Fruit fly (Drosophila melanogaster) whole organism, embryonic: ENCODE data around the gene CG31886.
A peak's percentile ranks its signal among the peaks of the same experiment; 100 is the strongest.

ENCODE experiments used
- Ada2b ChIP-seq: fragments of 200-800 bp; sonication (Bioruptor generic); IDR thresholded peaks from 2 replicates; pipeline ENCODE4 v1.3.6; 2022; ENCODE audit warnings: missing biosample characterization, missing genetic modification characterization
- BtbVII ChIP-seq: fragments of 200-800 bp; sonication (Bioruptor generic); optimal IDR thresholded peaks from 3 replicates; lab custom pipeline; 2017; ENCODE audit warnings: missing biosample characterization, mild to moderate bottlenecking, missing genetic modification characterization
- CG1024 ChIP-seq: fragments of 200-800 bp; sonication (Bioruptor generic); IDR thresholded peaks from 2 replicates; pipeline ENCODE4 v1.3.6; 2022; ENCODE audit warnings: missing biosample characterization, missing genetic modification characterization
- CG10543 ChIP-seq: fragments of 200-800 bp; sonication (Bioruptor generic); optimal IDR thresholded peaks from 3 replicates; lab custom pipeline; 2017; ENCODE audit warnings: missing biosample characterization, mild to moderate bottlenecking, missing genetic modification characterization, moderate library complexity
- CG10654 ChIP-seq: fragments of 200-800 bp; sonication (Bioruptor generic); optimal IDR thresholded peaks from 2 replicates; lab custom pipeline; 2016; ENCODE audit warnings: missing biosample characterization, missing genetic modification characterization
- CG10979 ChIP-seq: fragments of 200-800 bp; sonication (Bioruptor generic); optimal IDR thresholded peaks from 2 replicates; lab custom pipeline; 2018; ENCODE audit warnings: missing biosample characterization, mild to moderate bottlenecking, missing genetic modification characterization, moderate library complexity
- CG11085 ChIP-seq: fragments of 200-800 bp; sonication (Bioruptor generic); IDR thresholded peaks from 2 replicates; pipeline ENCODE4 v1.3.6; 2022; ENCODE audit warnings: missing biosample characterization, missing genetic modification characterization
- CG1233 ChIP-seq: fragments of 200-800 bp; sonication (Bioruptor generic); optimal IDR thresholded peaks from 4 replicates; lab custom pipeline; 2018; ENCODE audit warnings: missing biosample characterization, mild to moderate bottlenecking, missing genetic modification characterization
- CG12391 ChIP-seq: fragments of 200-800 bp; sonication (Bioruptor generic); optimal IDR thresholded peaks from 3 replicates; lab custom pipeline; 2018; ENCODE audit warnings: missing biosample characterization, mild to moderate bottlenecking, missing genetic modification characterization, moderate library complexity
- CG15696 ChIP-seq: fragments of 200-800 bp; sonication (Bioruptor generic); optimal IDR thresholded peaks from 2 replicates; lab custom pipeline; 2019; ENCODE audit warnings: missing biosample characterization, mild to moderate bottlenecking, missing genetic modification characterization, moderate library complexity
- CG16863 ChIP-seq: fragments of 200-800 bp; sonication (Bioruptor generic); optimal IDR thresholded peaks from 3 replicates; lab custom pipeline; 2016; ENCODE audit warnings: missing biosample characterization, missing genetic modification characterization
- CG31224 ChIP-seq: fragments of 200-800 bp; sonication (Bioruptor generic); IDR thresholded peaks from 2 replicates; pipeline ENCODE4 v1.3.6; 2022; ENCODE audit warnings: missing biosample characterization, missing genetic modification characterization
- CG32772 ChIP-seq: fragments of 200-800 bp; sonication (Bioruptor generic); IDR thresholded peaks from 2 replicates; pipeline ENCODE4 v1.3.6; 2022; ENCODE audit warnings: missing biosample characterization, missing genetic modification characterization
- CG34376 ChIP-seq: fragments of 200-800 bp; sonication (Bioruptor generic); optimal IDR thresholded peaks from 2 replicates; lab custom pipeline; 2018; ENCODE audit warnings: missing biosample characterization, mild to moderate bottlenecking, missing genetic modification characterization
- CG4328 ChIP-seq: fragments of 200-800 bp; sonication (Bioruptor generic); optimal IDR thresholded peaks from 3 replicates; lab custom pipeline; 2017; ENCODE audit warnings: missing biosample characterization, missing genetic modification reagents, missing genetic modification characterization
- CG6765 ChIP-seq: fragments of 200-800 bp; sonication (Bioruptor generic); optimal IDR thresholded peaks from 3 replicates; lab custom pipeline; 2017; ENCODE audit warnings: missing biosample characterization, mild to moderate bottlenecking, missing genetic modification characterization
- CG7357 ChIP-seq: fragments of 200-800 bp; sonication (Bioruptor generic); IDR thresholded peaks from 3 replicates; pipeline ENCODE4 v1.3.6; 2022; ENCODE audit warnings: missing biosample characterization, missing genetic modification characterization
- CG7987 ChIP-seq: fragments of 200-800 bp; sonication (Bioruptor generic); optimal IDR thresholded peaks from 2 replicates; lab custom pipeline; 2018; ENCODE audit warnings: missing biosample characterization, mild to moderate bottlenecking, missing genetic modification characterization, moderate library complexity
- CG8765 ChIP-seq: fragments of 200-800 bp; sonication (Bioruptor generic); IDR thresholded peaks from 2 replicates; pipeline ENCODE4 v1.3.6; 2022; ENCODE audit warnings: missing biosample characterization, missing genetic modification characterization
- CG9797 ChIP-seq: fragments of 200-800 bp; sonication (Bioruptor generic); optimal IDR thresholded peaks from 3 replicates; lab custom pipeline; 2018; ENCODE audit warnings: missing biosample characterization, mild to moderate bottlenecking, missing genetic modification characterization
- Chrac-16 ChIP-seq: fragments of 200-800 bp; sonication (Bioruptor generic); optimal IDR thresholded peaks from 3 replicates; lab custom pipeline; 2016; ENCODE audit warnings: missing biosample characterization, missing genetic modification characterization
- Dek ChIP-seq: fragments of 200-800 bp; sonication (Bioruptor generic); optimal IDR thresholded peaks from 3 replicates; lab custom pipeline; 2019; ENCODE audit warnings: missing biosample characterization, mild to moderate bottlenecking, missing genetic modification characterization, moderate library complexity
- Dip2 ChIP-seq: fragments of 200-800 bp; sonication (Bioruptor generic); IDR thresholded peaks from 2 replicates; pipeline ENCODE4 v1.3.6; 2022; ENCODE audit warnings: missing biosample characterization, missing genetic modification characterization
- H15 ChIP-seq: fragments of 200-800 bp; sonication (Bioruptor generic); IDR thresholded peaks from 3 replicates; pipeline ENCODE4 v1.3.6; 2022; ENCODE audit warnings: missing biosample characterization, missing genetic modification characterization
- HLH3B ChIP-seq: fragments of 200-800 bp; sonication (Bioruptor generic); IDR thresholded peaks from 2 replicates; pipeline ENCODE4 v1.3.6; 2022; ENCODE audit warnings: missing biosample characterization, missing genetic modification characterization
- Lpt ChIP-seq: fragments of >200 bp; optimal IDR thresholded peaks from 2 replicates; lab custom pipeline; 2018; ENCODE audit warnings: missing biosample characterization, missing genetic modification characterization
- Scr ChIP-seq: fragments of 200-800 bp; sonication (Bioruptor generic); IDR thresholded peaks from 2 replicates; pipeline ENCODE4 v1.3.6; 2022; ENCODE audit warnings: missing biosample characterization, missing genetic modification characterization; ENCODE audit not compliant: partially characterized antibody
- Xrp1 ChIP-seq: fragments of 200-800 bp; sonication (Bioruptor generic); IDR thresholded peaks from 2 replicates; pipeline ENCODE4 v1.3.6; 2022; ENCODE audit warnings: missing biosample characterization, missing genetic modification characterization
- ase ChIP-seq: fragments of 200-800 bp; sonication (Bioruptor generic); IDR thresholded peaks from 3 replicates; pipeline ENCODE4 v1.3.6; 2022; ENCODE audit warnings: missing biosample characterization, missing genetic modification characterization
- bab2 ChIP-seq: fragments of 200-800 bp; sonication (Bioruptor generic); optimal IDR thresholded peaks from 2 replicates; lab custom pipeline; 2016; ENCODE audit warnings: missing biosample characterization, missing genetic modification characterization
- btn ChIP-seq: fragments of 200-800 bp; sonication (Bioruptor generic); optimal IDR thresholded peaks from 2 replicates; lab custom pipeline; 2016; ENCODE audit warnings: missing biosample characterization, missing genetic modification characterization
- danr ChIP-seq: fragments of 200-800 bp; sonication (Bioruptor generic); IDR thresholded peaks from 2 replicates; pipeline ENCODE4 v1.3.6; 2022; ENCODE audit warnings: missing biosample characterization, missing genetic modification characterization
- dpn ChIP-seq, 2 experiments: fragments of 200-800 bp; sonication (Bioruptor generic); optimal IDR thresholded peaks; 3 replicates each; lab custom pipeline; 2016; ENCODE audit warnings: missing biosample characterization in 2 of 2, missing genetic modification characterization in 2 of 2
- dysf ChIP-seq: fragments of 200-800 bp; sonication (Bioruptor generic); IDR thresholded peaks from 3 replicates; pipeline ENCODE4 v1.3.6; 2022; ENCODE audit warnings: missing biosample characterization, missing genetic modification characterization
- ewg ChIP-seq: fragments of 200-800 bp; sonication (Bioruptor generic); optimal IDR thresholded peaks from 3 replicates; lab custom pipeline; 2017; ENCODE audit warnings: mild to moderate bottlenecking, missing biosample characterization, missing genetic modification reagents, missing genetic modification characterization
- exex ChIP-seq: fragments of 200-800 bp; sonication (Bioruptor generic); optimal IDR thresholded peaks from 4 replicates; lab custom pipeline; 2018; ENCODE audit warnings: missing biosample characterization, mild to moderate bottlenecking, missing genetic modification characterization, moderate library complexity
- fru ChIP-seq: fragments of >200 bp; optimal IDR thresholded peaks from 2 replicates; lab custom pipeline; 2017
- ftz-f1 ChIP-seq: fragments of 200-800 bp; sonication (Bioruptor generic); optimal IDR thresholded peaks from 2 replicates; lab custom pipeline; 2016; ENCODE audit warnings: missing biosample characterization, missing genetic modification characterization
- grn ChIP-seq: fragments of 200-800 bp; sonication (Bioruptor generic); optimal IDR thresholded peaks from 3 replicates; lab custom pipeline; 2017; ENCODE audit warnings: missing biosample characterization, missing genetic modification characterization
- gt ChIP-seq: fragments of 200-800 bp; sonication (Bioruptor generic); IDR thresholded peaks from 2 replicates; pipeline ENCODE4 v1.3.6; 2022; ENCODE audit warnings: missing biosample characterization, missing genetic modification characterization
- insv ChIP-seq, 2 experiments: fragments of 200-800 bp; sonication (Bioruptor generic); optimal IDR thresholded peaks; 3 replicates each; lab custom pipeline; 2016 to 2018; ENCODE audit warnings: missing biosample characterization in 2 of 2, missing genetic modification characterization in 2 of 2
- inv ChIP-seq: fragments of 200-800 bp; sonication (Bioruptor generic); IDR thresholded peaks from 2 replicates; pipeline ENCODE4 v1.3.6; 2022; ENCODE audit warnings: missing biosample characterization, missing genetic modification characterization; ENCODE audit not compliant: partially characterized antibody
- jumu ChIP-seq: fragments of 200-800 bp; sonication (Bioruptor generic); optimal IDR thresholded peaks from 3 replicates; lab custom pipeline; 2016; ENCODE audit warnings: missing biosample characterization, missing genetic modification characterization
- mirr ChIP-seq: fragments of 200-800 bp; sonication (Bioruptor generic); optimal IDR thresholded peaks from 3 replicates; lab custom pipeline; 2018; ENCODE audit warnings: missing biosample characterization, mild to moderate bottlenecking, missing genetic modification characterization
- nau ChIP-seq: fragments of 200-800 bp; sonication (Bioruptor generic); optimal IDR thresholded peaks from 3 replicates; lab custom pipeline; 2017; ENCODE audit warnings: missing biosample characterization, mild to moderate bottlenecking, missing genetic modification characterization, missing genetic modification reagents
- pros ChIP-seq: fragments of 200-800 bp; sonication (Bioruptor generic); optimal IDR thresholded peaks from 3 replicates; lab custom pipeline; 2019; ENCODE audit warnings: missing biosample characterization, mild to moderate bottlenecking, missing genetic modification characterization, moderate library complexity
- sd ChIP-seq: fragments of 200-800 bp; sonication (Bioruptor generic); optimal IDR thresholded peaks from 3 replicates; lab custom pipeline; 2018; ENCODE audit warnings: missing biosample characterization, mild to moderate bottlenecking, missing genetic modification characterization, moderate library complexity
- sug ChIP-seq: fragments of 200-800 bp; optimal IDR thresholded peaks from 2 replicates; lab custom pipeline; 2019; ENCODE audit warnings: missing biosample characterization, mild to moderate bottlenecking, missing genetic modification characterization, moderate library complexity
- toy ChIP-seq: fragments of 200-800 bp; sonication (Bioruptor generic); IDR thresholded peaks from 2 replicates; pipeline ENCODE4 v1.3.6; 2022; ENCODE audit warnings: missing biosample characterization, missing genetic modification characterization
- yki ChIP-seq: fragments of >200 bp; optimal IDR thresholded peaks from 3 replicates; lab custom pipeline; 2018

Gene CG31886

DNA sequence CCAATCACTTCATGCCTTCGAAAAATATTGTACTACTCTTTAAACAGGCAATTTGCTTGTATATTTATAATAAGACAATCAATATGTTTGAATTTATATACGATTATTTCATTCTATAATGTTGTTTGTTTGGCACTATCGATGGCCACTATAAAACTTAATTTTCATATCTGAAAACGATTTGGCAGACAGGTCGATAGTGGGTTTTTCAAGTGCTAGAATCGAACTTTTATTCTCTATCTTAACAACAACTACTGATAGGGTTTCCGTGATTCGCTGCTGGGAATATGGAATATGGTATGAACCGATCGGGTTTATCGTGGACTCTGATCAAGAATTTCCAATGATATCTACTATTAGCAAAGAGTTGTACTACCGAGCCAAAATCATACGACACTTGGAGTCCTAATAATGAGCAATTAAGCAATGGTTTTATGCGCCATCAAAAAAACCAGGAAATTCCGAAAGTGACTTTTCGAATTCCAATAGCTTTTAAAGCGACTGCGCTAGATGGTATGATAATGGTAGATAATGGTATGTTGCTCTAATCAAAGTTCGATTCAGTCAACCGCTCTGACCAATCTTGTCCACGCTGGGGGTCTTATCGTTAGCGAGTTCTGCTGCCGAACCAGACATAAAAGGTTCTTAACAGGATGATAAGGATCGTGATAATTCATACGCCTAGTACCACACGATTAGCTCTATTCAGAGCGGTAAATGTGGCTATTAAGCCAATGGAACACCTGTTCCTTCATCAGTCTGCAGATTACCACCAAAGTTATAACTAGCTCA is 35.0 kb upstream of the CG31886 start, which contains the start of gene CG17906:
Gene CG17906, plus strand, starts transcription at position 742 of the 792 bp plus-strand sequence.
- no peak for TF ChIP-seq Ada2b (GFP tag; lab: Robert Waterston, UW)
- peak; percentile 56 for TF ChIP-seq CG34376 (GFP tag; lab: Kevin White, UChicago)
- no peak for TF ChIP-seq Lpt
- TF ChIP-seq grn: peak; percentile 89
- peak; percentile 92 for TF ChIP-seq exex
- TF ChIP-seq CG7357 (GFP tag; lab: Robert Waterston, UW): no peak
- no peak for TF ChIP-seq dysf
- TF ChIP-seq sd (tag; lab: Kevin White, UChicago): peak; percentile 67
- no peak for TF ChIP-seq CG32772
- no peak for TF ChIP-seq H15 (GFP tag; lab: Robert Waterston, UW)
- TF ChIP-seq sug (tag; lab: Kevin White, UChicago): peak; percentile 98
- peak; percentile 24 for TF ChIP-seq mirr
- TF ChIP-seq CG6765 (GFP tag; lab: Kevin White, UChicago): no peak
- TF ChIP-seq fru (lab: Kevin White, UChicago): no peak

DNA sequence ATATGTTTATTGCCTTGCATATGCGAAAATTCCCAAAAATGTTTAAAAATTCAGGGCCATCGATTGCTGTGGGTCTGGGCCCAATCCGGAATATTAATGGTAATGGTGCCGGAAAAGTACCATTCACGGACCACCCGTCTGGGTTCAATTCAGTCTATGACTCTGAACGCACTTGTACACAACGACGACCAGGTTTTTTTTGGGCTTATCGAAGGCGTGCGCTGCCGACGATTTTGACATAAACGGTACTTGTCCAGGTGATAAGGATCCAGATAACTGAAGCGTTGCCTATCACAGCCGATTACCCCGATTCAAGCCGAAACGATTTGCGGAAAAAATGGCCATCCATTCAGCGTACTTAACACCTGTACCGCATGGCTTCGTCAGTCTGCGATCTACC is 32.7 kb upstream of the CG31886 start, which contains the start of gene CG9555:
Gene CG9555, plus strand, starts transcription at position 153 of the 400 bp plus-strand sequence.
- TF ChIP-seq BtbVII (GFP tag; lab: Kevin White, UChicago) (no peak), Scr (no peak), inv (no peak), Dip2 (GFP tag; lab: Robert Waterston, UW) (no peak), gt (no peak), CG10979 (no peak), CG7357 (GFP tag; lab: Robert Waterston, UW) (no peak), yki (lab: Kevin White, UChicago) (no peak), sug (tag; lab: Kevin White, UChicago) (peak; percentile 95), ftz-f1 (GFP tag; lab: Kevin White, UChicago) (no peak), danr (no peak), CG12391 (tag; lab: Kevin White, UChicago) (no peak), dpn (GFP tag; optimal IDR thresholded peaks at IDR 0.05; lab: Kevin White, UChicago) (no peak), nau (GFP tag; lab: Kevin White, UChicago) (no peak), Xrp1 (GFP tag; lab: Robert Waterston, UW) (no peak), CG4328 (GFP tag; lab: Kevin White, UChicago) (no peak), toy (GFP tag; lab: Robert Waterston, UW) (no peak), CG10654 (no peak), CG8765 (GFP tag; lab: Robert Waterston, UW) (no peak), pros (GFP tag; lab: Kevin White, UChicago) (no peak), CG11085 (GFP tag; lab: Robert Waterston, UW) (no peak), CG7987 (GFP tag; lab: Kevin White, UChicago) (no peak), insv (GFP tag; optimal IDR thresholded peaks at IDR 0.05; lab: Kevin White, UChicago) (no peak), CG10543 (GFP tag; lab: Kevin White, UChicago) (peak; percentile 45), CG15696 (no peak), ase (GFP tag; lab: Robert Waterston, UW) (no peak), ewg (GFP tag; lab: Kevin White, UChicago) (no peak), exex (peak; percentile 95), CG31224 (no peak), CG16863 (GFP tag; lab: Kevin White, UChicago) (no peak), sd (tag; lab: Kevin White, UChicago) (peak; percentile 20), CG1024 (GFP tag; lab: Robert Waterston, UW) (no peak), bab2 (GFP tag; lab: Kevin White, UChicago) (no peak), Dek (no peak), CG9797 (GFP tag; lab: Kevin White, UChicago) (no peak), Chrac-16 (GFP tag; lab: Kevin White, UChicago) (no peak), CG34376 (GFP tag; lab: Kevin White, UChicago) (peak; percentile 86), btn (no peak), jumu (GFP tag; lab: Kevin White, UChicago) (no peak), HLH3B (no peak), CG1233 (GFP tag; lab: Kevin White, UChicago) (no peak)
